Worm (Caenorhabditis elegans) whole organism, L4 larva: Measurements from ENCODE around the gene wdr-31.

ENCODE experiments used
- ZK337.2 ChIP-seq: fragments of 200-800 bp; sonication (Bioruptor generic); IDR thresholded peaks from 2 replicates; pipeline ENCODE4 v1.3.6; 2022; ENCODE audit warnings: missing genetic modification reagents, missing genetic modification characterization, missing compliant biosample characterization
- arid-1 ChIP-seq: fragments of 200-800 bp; sonication (Bioruptor generic); conservative IDR thresholded peaks from 2 replicates; pipeline ENCODE4 v1.3.6; 2022; ENCODE audit warnings: missing genetic modification reagents, missing genetic modification characterization, missing compliant biosample characterization
- cey-2 ChIP-seq: sonication (generic microtip); optimal IDR thresholded peaks from 3 replicates; lab custom pipeline; 2017; ENCODE audit warnings: missing genetic modification characterization, mild to moderate bottlenecking, missing compliant biosample characterization, antibody characterized with exemption, borderline replicate concordance; ENCODE audit not compliant: insufficient read depth
- jun-1 ChIP-seq: fragments of 150-350 bp; optimal IDR thresholded peaks from 2 replicates; lab custom pipeline; 2014; ENCODE audit warnings: missing biosample characterization, missing genetic modification reagents, missing genetic modification characterization
- nhr-237 ChIP-seq: sonication (generic microtip); optimal IDR thresholded peaks from 2 replicates; lab custom pipeline; 2017; ENCODE audit warnings: missing biosample characterization, missing genetic modification characterization
- snpc-4 ChIP-seq: fragments of 150-350 bp; optimal IDR thresholded peaks from 2 replicates; lab custom pipeline; 2014; ENCODE audit warnings: missing biosample characterization, missing genetic modification characterization
- unc-39 ChIP-seq: sonication (generic microtip); optimal IDR thresholded peaks from 2 replicates; lab custom pipeline; 2017; ENCODE audit warnings: missing biosample characterization, missing genetic modification characterization

- TF ChIP-seq nhr-237 (tag; lab: Kevin White, UChicago) (no peak), jun-1 (tag; lab: Kevin White, UChicago) (no peak), arid-1 (no peak), ZK337.2 (GFP tag; lab: Robert Waterston, UW) (no peak), unc-39 (no peak), snpc-4 (tag; lab: Kevin White, UChicago) (no peak), cey-2 (no peak)
Measured at ce11 chrII:2686985-2687675, 48.0 kb downstream of the wdr-31 start, which contains the start of the genes sup-9 and nspf-1.
